Worm (Caenorhabditis elegans) whole organism, young adult: Measurements from ENCODE around the gene byn-1.
A peak's percentile ranks its signal among the peaks of the same experiment; 100 is the strongest.

Experiments used
- B0336.3 ChIP-seq: fragments of 200-800 bp; sonication (Bioruptor generic); IDR thresholded peaks from 2 replicates; pipeline ENCODE4 v1.3.6; 2022; ENCODE audit warnings: missing genetic modification characterization, missing compliant biosample characterization
- F22D6.2 ChIP-seq: sonication (generic microtip); optimal IDR thresholded peaks from 2 replicates; lab custom pipeline; 2016; ENCODE audit warnings: mild to moderate bottlenecking, missing genetic modification characterization, missing compliant biosample characterization
- F23B12.7 ChIP-seq: sonication (generic microtip); optimal IDR thresholded peaks from 2 replicates; lab custom pipeline; 2017; ENCODE audit warnings: missing genetic modification characterization, mild to moderate bottlenecking, missing compliant biosample characterization, antibody characterized with exemption, moderate library complexity; ENCODE audit not compliant: insufficient read depth
- F49E8.2 ChIP-seq: sonication (generic microtip); optimal IDR thresholded peaks from 3 replicates; lab custom pipeline; 2017; ENCODE audit warnings: missing genetic modification characterization, mild to moderate bottlenecking, missing compliant biosample characterization, antibody characterized with exemption, moderate library complexity; ENCODE audit not compliant: insufficient read depth
- K11D2.4 ChIP-seq: fragments of 200-800 bp; sonication (Bioruptor generic); IDR thresholded peaks from 2 replicates; pipeline ENCODE4 v1.3.6; 2022; ENCODE audit warnings: missing genetic modification reagents, missing genetic modification characterization, missing compliant biosample characterization
- T07F8.4 ChIP-seq: sonication (generic microtip); optimal IDR thresholded peaks from 2 replicates; lab custom pipeline; 2016; ENCODE audit warnings: mild to moderate bottlenecking, missing genetic modification characterization, moderate library complexity, missing compliant biosample characterization
- Y53G8AR.9 ChIP-seq: fragments of 200-800 bp; sonication (Bioruptor generic); conservative IDR thresholded peaks from 2 replicates; pipeline ENCODE4 v1.3.6; 2022; ENCODE audit warnings: missing genetic modification reagents, missing genetic modification characterization, missing compliant biosample characterization
- Y67H2A.10 ChIP-seq: fragments of 200-800 bp; sonication (Bioruptor generic); conservative IDR thresholded peaks from 2 replicates; pipeline ENCODE4 v1.3.6; 2022; ENCODE audit warnings: missing genetic modification reagents, missing genetic modification characterization, missing compliant biosample characterization
- bed-2 ChIP-seq: fragments of 200-800 bp; sonication (Bioruptor generic); IDR thresholded peaks from 2 replicates; pipeline ENCODE4 v1.3.6; 2022; ENCODE audit warnings: missing genetic modification reagents, missing genetic modification characterization, missing compliant biosample characterization
- cebp-1 ChIP-seq, 2 experiments: fragments of 200-800 bp in 1 of 2; sonication (Bioruptor generic) in 1 of 2; sonication (generic microtip) in 1 of 2; IDR thresholded peaks in 1 of 2; optimal IDR thresholded peaks in 1 of 2; 2 replicates each; pipeline versions ENCODE4 v1.3.6 to Lab custom; 2017 to 2022; ENCODE audit warnings: missing compliant biosample characterization in 2 of 2, missing genetic modification characterization in 2 of 2, mild to moderate bottlenecking in 1 of 2, missing genetic modification reagents in 1 of 2, moderate library complexity in 1 of 2
- ceh-79 ChIP-seq: sonication (generic microtip); optimal IDR thresholded peaks from 2 replicates; lab custom pipeline; 2017; ENCODE audit warnings: mild to moderate bottlenecking, missing genetic modification characterization, missing compliant biosample characterization
- die-1 ChIP-seq: sonication (generic microtip); optimal IDR thresholded peaks from 2 replicates; lab custom pipeline; 2016; ENCODE audit warnings: missing genotype, mild to moderate bottlenecking, missing genetic modification characterization, missing compliant biosample characterization
- dpl-1 ChIP-seq: fragments of 150-350 bp; optimal IDR thresholded peaks from 2 replicates; lab custom pipeline; 2014; ENCODE audit warnings: missing biosample characterization, missing genetic modification reagents, missing genetic modification characterization
- egl-44 ChIP-seq: fragments of 200-800 bp; sonication (Bioruptor generic); IDR thresholded peaks from 2 replicates; pipeline ENCODE4 v1.3.6; 2022; ENCODE audit warnings: missing genetic modification reagents, missing genetic modification characterization, missing compliant biosample characterization
- ekl-4 ChIP-seq: fragments of 200-800 bp; sonication (Bioruptor generic); IDR thresholded peaks from 2 replicates; pipeline ENCODE4 v1.3.6; 2022; ENCODE audit warnings: missing genetic modification reagents, missing genetic modification characterization, missing compliant biosample characterization
- gei-17 ChIP-seq: fragments of 200-800 bp; sonication (Bioruptor generic); optimal IDR thresholded peaks from 2 replicates; lab custom pipeline; 2018; ENCODE audit warnings: mild to moderate bottlenecking, missing genetic modification characterization, missing compliant biosample characterization
- hsf-1 ChIP-seq: fragments of 200-800 bp; sonication (Bioruptor generic); IDR thresholded peaks from 2 replicates; pipeline ENCODE4 v1.3.6; 2022; ENCODE audit warnings: missing genetic modification reagents, missing genetic modification characterization, missing compliant biosample characterization
- lin-54 ChIP-seq: fragments of 200-800 bp; sonication (Bioruptor generic); optimal IDR thresholded peaks from 2 replicates; lab custom pipeline; 2018; ENCODE audit warnings: mild to moderate bottlenecking, missing genetic modification characterization, missing compliant biosample characterization
- lir-1 ChIP-seq: fragments of 200-800 bp; sonication (Bioruptor generic); conservative IDR thresholded peaks from 2 replicates; pipeline ENCODE4 v1.3.6; 2022; ENCODE audit warnings: missing genetic modification reagents, missing genetic modification characterization, missing compliant biosample characterization
- madf-8 ChIP-seq: fragments of 200-800 bp; sonication (Bioruptor generic); conservative IDR thresholded peaks from 2 replicates; pipeline ENCODE4 v1.3.6; 2022; ENCODE audit warnings: missing genetic modification reagents, missing genetic modification characterization, missing compliant biosample characterization
- mcd-1 ChIP-seq: fragments of 200-800 bp; sonication (Bioruptor generic); IDR thresholded peaks from 2 replicates; pipeline ENCODE4 v1.3.6; 2022; ENCODE audit warnings: missing genetic modification reagents, missing genetic modification characterization, missing compliant biosample characterization
- mel-28 ChIP-seq: sonication (generic microtip); optimal IDR thresholded peaks from 2 replicates; lab custom pipeline; 2016; ENCODE audit warnings: borderline replicate concordance, mild to moderate bottlenecking, missing genetic modification characterization, missing compliant biosample characterization
- mxl-1 ChIP-seq: sonication (generic microtip); optimal IDR thresholded peaks from 2 replicates; lab custom pipeline; 2016; ENCODE audit warnings: missing genetic modification characterization, missing compliant biosample characterization
- nfya-1 ChIP-seq: sonication (generic microtip); optimal IDR thresholded peaks from 2 replicates; lab custom pipeline; 2017; ENCODE audit warnings: antibody characterized with exemption, missing compliant biosample characterization, missing genetic modification characterization, borderline replicate concordance; ENCODE audit not compliant: insufficient read depth
- nhr-179 ChIP-seq: sonication (generic microtip); optimal IDR thresholded peaks from 2 replicates; lab custom pipeline; 2016; ENCODE audit warnings: mild to moderate bottlenecking, missing genetic modification characterization, missing compliant biosample characterization
- sea-2 ChIP-seq: fragments of 200-800 bp; sonication (Bioruptor generic); IDR thresholded peaks from 2 replicates; pipeline ENCODE4 v1.3.6; 2022; ENCODE audit warnings: missing genetic modification characterization, missing compliant biosample characterization
- snpc-1.1 ChIP-seq: sonication (generic microtip); optimal IDR thresholded peaks from 2 replicates; lab custom pipeline; 2017; ENCODE audit warnings: missing genetic modification characterization, mild to moderate bottlenecking, missing compliant biosample characterization, antibody characterized with exemption, moderate library complexity, missing genotype, missing genetic modification reagents; ENCODE audit not compliant: insufficient read depth
- snpc-3.4 ChIP-seq: sonication (generic microtip); optimal IDR thresholded peaks from 2 replicates; lab custom pipeline; 2017; ENCODE audit warnings: missing genetic modification characterization, mild to moderate bottlenecking, missing compliant biosample characterization, antibody characterized with exemption, moderate library complexity, missing genotype, missing genetic modification reagents
- somi-1 ChIP-seq: fragments of 200-800 bp; sonication (Bioruptor generic); optimal IDR thresholded peaks from 2 replicates; lab custom pipeline; 2018; ENCODE audit warnings: mild to moderate bottlenecking, missing genetic modification characterization, missing compliant biosample characterization
- tbp1 ChIP-seq: fragments of 200-800 bp; sonication (Bioruptor generic); optimal IDR thresholded peaks from 2 replicates; lab custom pipeline; 2018; ENCODE audit warnings: mild to moderate bottlenecking, missing genetic modification characterization, missing compliant biosample characterization
- zim-3 ChIP-seq: sonication (generic microtip); optimal IDR thresholded peaks from 2 replicates; lab custom pipeline; 2017; ENCODE audit warnings: mild to moderate bottlenecking, missing genetic modification characterization, moderate library complexity, missing compliant biosample characterization
- ztf-18 ChIP-seq: sonication (generic microtip); optimal IDR thresholded peaks from 2 replicates; lab custom pipeline; 2016; ENCODE audit warnings: missing genotype, mild to moderate bottlenecking, missing genetic modification characterization, missing compliant biosample characterization
- ztf-22 ChIP-seq: fragments of 200-800 bp; sonication (Bioruptor generic); optimal IDR thresholded peaks from 2 replicates; lab custom pipeline; 2018; ENCODE audit warnings: mild to moderate bottlenecking, missing genetic modification characterization, moderate library complexity, missing compliant biosample characterization
- ztf-25 ChIP-seq: fragments of 200-800 bp; sonication (Bioruptor generic); IDR thresholded peaks from 2 replicates; pipeline ENCODE4 v1.3.6; 2022; ENCODE audit warnings: missing genetic modification reagents, missing genetic modification characterization, missing compliant biosample characterization
- ztf-6 ChIP-seq: fragments of 200-800 bp; sonication (Bioruptor generic); IDR thresholded peaks from 2 replicates; pipeline ENCODE4 v1.3.6; 2022; ENCODE audit warnings: missing genetic modification reagents, missing genetic modification characterization, missing compliant biosample characterization

The byn-1 gene

ce11 chrIII:6929558-6930167 is 2.1 kb upstream of the byn-1 start, which contains the start of gene inf-1 (continued):
- TF ChIP-seq cebp-1 (GFP tag; IDR thresholded peaks at IDR 0.05; lab: Robert Waterston, UW) (peak; percentile 68; the same call in 1 of the 2 replicates), cebp-1 (tag; optimal IDR thresholded peaks at IDR 0.05; lab: Kevin White, UChicago) (peak; percentile 95), B0336.3 (GFP tag; lab: Robert Waterston, UW) (no peak), mxl-1 (tag; lab: Kevin White, UChicago) (no peak), tbp1 (GFP tag; lab: Kevin White, UChicago) (no peak), lin-54 (peak; percentile 18), nfya-1 (tag; lab: Kevin White, UChicago) (no peak), egl-44 (GFP tag; lab: Robert Waterston, UW) (no peak), Y67H2A.10 (GFP tag; lab: Robert Waterston, UW) (no peak), Y53G8AR.9 (GFP tag; lab: Robert Waterston, UW) (no peak), hsf-1 (GFP tag; lab: Robert Waterston, UW) (no peak), sea-2 (GFP tag; lab: Robert Waterston, UW) (no peak), F23B12.7 (peak; percentile 51), zim-3 (tag; lab: Kevin White, UChicago) (no peak), snpc-1.1 (peak; percentile 5), ztf-18 (tag; lab: Kevin White, UChicago) (no peak), dpl-1 (GFP tag; lab: Kevin White, UChicago) (peak; percentile 46), nhr-179 (no peak), ztf-22 (GFP tag; lab: Kevin White, UChicago) (no peak), F22D6.2 (tag; lab: Kevin White, UChicago) (no peak), ekl-4 (no peak), snpc-3.4 (peak; percentile 9), madf-8 (GFP tag; lab: Robert Waterston, UW) (no peak), ztf-25 (no peak), somi-1 (GFP tag; lab: Kevin White, UChicago) (no peak), F49E8.2 (tag; lab: Kevin White, UChicago) (no peak), mel-28 (no peak), mcd-1 (GFP tag; lab: Robert Waterston, UW) (peak; percentile 77), ztf-6 (GFP tag; lab: Robert Waterston, UW) (no peak), lir-1 (GFP tag; lab: Robert Waterston, UW) (no peak), K11D2.4 (GFP tag; lab: Robert Waterston, UW) (no peak), die-1 (no peak), ceh-79 (no peak), bed-2 (GFP tag; lab: Robert Waterston, UW) (no peak)

- TF ChIP-seq sea-2 (GFP tag; lab: Robert Waterston, UW) (no peak), gei-17 (GFP tag; lab: Kevin White, UChicago) (no peak), T07F8.4 (tag; lab: Kevin White, UChicago) (no peak)
- TF ChIP-seq, all 124 proteins: peak for 0
Measured at ce11 chrIII:6935269-6936017, 3.6 kb downstream of the byn-1 start, which contains the start of the genes F57B9.8 and coq-2. F57B9.8 (minus strand) TSS chrIII:6935319. coq-2 (plus strand) TSS chrIII:6935967.
